Fruit fly (Drosophila melanogaster) whole organism, pupa: ENCODE data around the gene PolrMT.

ENCODE experiments used
- CG10348 ChIP-seq: fragments of 200-800 bp; sonication (Bioruptor generic); IDR thresholded peaks from 2 replicates; pipeline ENCODE4 v1.3.6; 2022; ENCODE audit warnings: missing biosample characterization, missing genetic modification characterization
- CG12605 ChIP-seq: fragments of 200-800 bp; sonication (Bioruptor generic); IDR thresholded peaks from 2 replicates; pipeline ENCODE4 v1.3.6; 2022; ENCODE audit warnings: missing biosample characterization, missing genetic modification characterization
- CG13204 ChIP-seq: fragments of 200-800 bp; sonication (Bioruptor generic); optimal IDR thresholded peaks from 2 replicates; lab custom pipeline; 2018; ENCODE audit warnings: missing biosample characterization, mild to moderate bottlenecking, missing genetic modification characterization, moderate library complexity
- CG14655 ChIP-seq: fragments of 200-800 bp; sonication (Bioruptor generic); optimal IDR thresholded peaks from 3 replicates; lab custom pipeline; 2017; ENCODE audit warnings: mild to moderate bottlenecking, missing biosample characterization, missing genetic modification reagents, missing genetic modification characterization
- CG15710 ChIP-seq: fragments of 200-800 bp; sonication (Bioruptor generic); optimal IDR thresholded peaks from 2 replicates; lab custom pipeline; 2018; ENCODE audit warnings: missing biosample characterization, mild to moderate bottlenecking, missing genetic modification characterization, moderate library complexity
- CG17806 ChIP-seq: fragments of 200-800 bp; sonication (Bioruptor generic); optimal IDR thresholded peaks from 2 replicates; lab custom pipeline; 2018; ENCODE audit warnings: missing biosample characterization, mild to moderate bottlenecking, missing genetic modification characterization, moderate library complexity
- CG32121 ChIP-seq: fragments of 200-800 bp; sonication (Bioruptor generic); IDR thresholded peaks from 2 replicates; pipeline ENCODE4 v1.3.6; 2022; ENCODE audit warnings: missing biosample characterization, missing genetic modification characterization
- CG34367 ChIP-seq: fragments of 200-800 bp; sonication (Bioruptor generic); optimal IDR thresholded peaks from 2 replicates; lab custom pipeline; 2018; ENCODE audit warnings: missing biosample characterization, mild to moderate bottlenecking, missing genetic modification characterization
- CG4496 ChIP-seq: fragments of 200-800 bp; sonication (Bioruptor generic); IDR thresholded peaks from 3 replicates; pipeline ENCODE4 v1.3.6; 2022; ENCODE audit warnings: missing biosample characterization, missing genetic modification characterization
- CG8159 ChIP-seq: fragments of 200-800 bp; sonication (Bioruptor generic); optimal IDR thresholded peaks from 3 replicates; lab custom pipeline; 2018; ENCODE audit warnings: missing biosample characterization, mild to moderate bottlenecking, missing genetic modification characterization, moderate library complexity
- CG8301 ChIP-seq: fragments of 200-800 bp; sonication (Bioruptor generic); optimal IDR thresholded peaks from 2 replicates; lab custom pipeline; 2018; ENCODE audit warnings: missing biosample characterization, mild to moderate bottlenecking, missing genetic modification characterization
- CG9948 ChIP-seq: fragments of 200-800 bp; sonication (Bioruptor generic); optimal IDR thresholded peaks from 2 replicates; lab custom pipeline; 2018; ENCODE audit warnings: missing biosample characterization, mild to moderate bottlenecking, missing genetic modification characterization, moderate library complexity
- D1 ChIP-seq: fragments of 200-800 bp; sonication (Bioruptor generic); optimal IDR thresholded peaks from 2 replicates; lab custom pipeline; 2018; ENCODE audit warnings: missing biosample characterization, mild to moderate bottlenecking, missing genetic modification characterization, moderate library complexity
- EcR ChIP-seq: fragments of 200-800 bp; sonication (Bioruptor generic); optimal IDR thresholded peaks from 3 replicates; lab custom pipeline; 2019; ENCODE audit warnings: missing biosample characterization, missing genetic modification characterization, mild to moderate bottlenecking, moderate library complexity, missing genetic modification reagents
- Ets98B ChIP-seq: fragments of 200-800 bp; sonication (Bioruptor generic); IDR thresholded peaks from 2 replicates; pipeline ENCODE4 v1.3.6; 2022; ENCODE audit warnings: missing biosample characterization, missing genetic modification characterization
- Pif1A ChIP-seq: fragments of 200-800 bp; sonication (Bioruptor generic); optimal IDR thresholded peaks from 3 replicates; lab custom pipeline; 2016; ENCODE audit warnings: missing biosample characterization, missing genetic modification characterization
- Pif1B ChIP-seq: fragments of 200-800 bp; sonication (Bioruptor generic); optimal IDR thresholded peaks from 3 replicates; lab custom pipeline; 2016; ENCODE audit warnings: missing biosample characterization, missing genetic modification characterization
- Snoo ChIP-seq: fragments of 200-800 bp; sonication (Bioruptor generic); optimal IDR thresholded peaks from 3 replicates; lab custom pipeline; 2017; ENCODE audit warnings: missing biosample characterization, mild to moderate bottlenecking, missing genetic modification characterization, inconsistent platforms
- fd96Ca ChIP-seq: fragments of 200-800 bp; sonication (Bioruptor generic); IDR thresholded peaks from 3 replicates; pipeline ENCODE4 v1.3.6; 2022; ENCODE audit warnings: missing biosample characterization, missing genetic modification characterization
- gl ChIP-seq: fragments of 200-800 bp; sonication (Bioruptor generic); optimal IDR thresholded peaks from 2 replicates; lab custom pipeline; 2018; ENCODE audit warnings: missing biosample characterization, mild to moderate bottlenecking, missing genetic modification characterization
- rn ChIP-seq: fragments of 200-800 bp; sonication (Bioruptor generic); IDR thresholded peaks from 2 replicates; pipeline ENCODE4 v1.3.6; 2022; ENCODE audit warnings: missing biosample characterization, missing genetic modification characterization

PolrMT gene

DNA sequence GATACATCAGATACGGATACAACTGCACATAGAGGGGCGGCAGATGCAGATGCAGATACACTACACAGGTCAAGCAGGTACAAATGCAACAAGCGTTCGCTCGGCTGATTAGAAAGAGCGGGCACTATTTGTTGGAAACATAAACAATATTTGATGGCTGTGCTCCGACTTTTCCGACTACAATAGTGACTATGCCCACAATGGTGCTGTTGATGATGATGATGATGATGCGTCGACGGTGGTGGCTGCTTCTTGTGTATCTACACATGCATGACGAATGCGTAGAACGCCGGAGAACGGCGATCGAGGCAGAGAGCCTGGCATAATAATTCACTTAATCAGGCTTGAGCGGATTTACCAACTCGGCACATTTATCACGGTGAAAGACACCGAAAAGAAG is 40.2 kb downstream of the PolrMT start:
- TF ChIP-seq Pif1A (GFP tag; lab: Kevin White, UChicago) (no peak), rn (GFP tag; lab: Robert Waterston, UW) (no peak), EcR (GFP tag; lab: Kevin White, UChicago) (no peak), CG34367 (tag; lab: Kevin White, UChicago) (no peak), CG8159 (tag; lab: Kevin White, UChicago) (no peak), Ets98B (GFP tag; lab: Robert Waterston, UW) (no peak), gl (tag; lab: Kevin White, UChicago) (no peak), CG14655 (GFP tag; lab: Kevin White, UChicago) (no peak), Pif1B (no peak), CG4496 (no peak), Snoo (no peak), CG9948 (tag; lab: Kevin White, UChicago) (no peak), CG17806 (no peak), D1 (tag; lab: Kevin White, UChicago) (no peak), CG10348 (GFP tag; lab: Robert Waterston, UW) (no peak), CG32121 (GFP tag; lab: Robert Waterston, UW) (no peak), CG13204 (GFP tag; lab: Kevin White, UChicago) (no peak), fd96Ca (GFP tag; lab: Robert Waterston, UW) (no peak), CG8301 (tag; lab: Kevin White, UChicago) (no peak), CG12605 (GFP tag; lab: Robert Waterston, UW) (no peak)

DNA sequence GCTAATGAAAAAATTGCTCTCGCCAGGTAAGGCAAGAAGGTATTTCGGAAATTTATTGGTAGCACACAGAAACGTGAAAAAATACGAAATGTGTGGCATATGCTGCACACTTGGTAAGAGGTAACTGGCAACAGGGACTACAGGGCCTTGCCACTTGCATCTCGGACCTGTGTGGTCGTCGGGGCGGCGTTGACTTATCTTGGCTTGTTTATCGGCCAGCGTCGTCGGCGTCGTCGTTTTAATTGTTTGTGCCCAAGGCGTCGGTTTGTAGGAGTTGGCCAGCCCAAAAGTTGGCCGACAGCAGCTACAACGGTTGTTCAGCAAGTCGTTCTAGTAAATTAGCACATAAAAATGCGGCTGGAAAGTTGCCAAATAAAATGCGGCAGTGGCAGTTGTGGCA is 41.8 kb downstream of the PolrMT start:
- no peak for TF ChIP-seq gl (tag; lab: Kevin White, UChicago)
- no peak for TF ChIP-seq Pif1A (GFP tag; lab: Kevin White, UChicago)
- no peak for TF ChIP-seq Ets98B (GFP tag; lab: Robert Waterston, UW)
- no peak for TF ChIP-seq Pif1B
- no peak for TF ChIP-seq fd96Ca (GFP tag; lab: Robert Waterston, UW)
- no peak for TF ChIP-seq CG8301 (tag; lab: Kevin White, UChicago)
- TF ChIP-seq Snoo = no peak
- TF ChIP-seq CG8159 (tag; lab: Kevin White, UChicago) = no peak
- TF ChIP-seq CG13204 (GFP tag; lab: Kevin White, UChicago) = no peak
- TF ChIP-seq CG15710 (tag; lab: Kevin White, UChicago) = no peak
- no peak for TF ChIP-seq EcR (GFP tag; lab: Kevin White, UChicago)
- no peak for TF ChIP-seq CG17806
- no peak for TF ChIP-seq CG9948 (tag; lab: Kevin White, UChicago)
- no peak for TF ChIP-seq CG4496
- no peak for TF ChIP-seq CG34367 (tag; lab: Kevin White, UChicago)
- TF ChIP-seq CG10348 (GFP tag; lab: Robert Waterston, UW) = no peak
- TF ChIP-seq CG14655 (GFP tag; lab: Kevin White, UChicago) = no peak
- no peak for TF ChIP-seq CG32121 (GFP tag; lab: Robert Waterston, UW)
- no peak for TF ChIP-seq D1 (tag; lab: Kevin White, UChicago)

DNA sequence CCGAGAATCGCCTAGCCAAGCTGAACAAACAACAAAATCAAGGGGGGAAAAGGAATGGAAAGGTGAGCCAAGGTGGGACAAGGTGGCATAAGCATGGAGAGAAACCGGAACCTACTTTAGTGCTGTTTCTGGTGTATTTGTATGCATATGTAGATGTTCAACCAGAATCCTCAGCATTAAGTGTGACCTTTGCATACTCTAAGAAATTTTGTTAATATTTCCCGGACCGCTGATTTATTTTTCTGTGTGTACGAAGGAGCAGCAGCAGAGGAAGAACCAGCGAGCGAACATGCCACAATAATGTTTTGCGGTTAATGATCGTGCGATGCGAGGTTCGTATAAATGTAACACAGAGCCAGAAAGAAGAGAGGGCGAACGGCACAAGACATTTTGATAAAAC is 43.1 kb downstream of the PolrMT start:
- TF ChIP-seq CG10348 (GFP tag; lab: Robert Waterston, UW) (no peak), gl (tag; lab: Kevin White, UChicago) (peak; percentile 69), Pif1A (GFP tag; lab: Kevin White, UChicago) (peak; percentile 80), rn (GFP tag; lab: Robert Waterston, UW) (0 out of 2 replicates have a peak, but pooled peaks have one; percentile 4), CG17806 (peak; percentile 84), CG13204 (GFP tag; lab: Kevin White, UChicago) (peak; percentile 60), CG14655 (GFP tag; lab: Kevin White, UChicago) (peak; percentile 81), EcR (GFP tag; lab: Kevin White, UChicago) (peak; percentile 57), fd96Ca (GFP tag; lab: Robert Waterston, UW) (peak; percentile 80), CG15710 (tag; lab: Kevin White, UChicago) (peak; percentile 86), Pif1B (peak; percentile 65), CG9948 (tag; lab: Kevin White, UChicago) (peak; percentile 84), CG4496 (peak; percentile 83), CG32121 (GFP tag; lab: Robert Waterston, UW) (peak; percentile 28; the same call in 1 of the 2 replicates), CG8301 (tag; lab: Kevin White, UChicago) (peak; percentile 71), Snoo (peak; percentile 78), CG34367 (tag; lab: Kevin White, UChicago) (peak; percentile 81), Ets98B (GFP tag; lab: Robert Waterston, UW) (peak; percentile 39), D1 (tag; lab: Kevin White, UChicago) (no peak), CG8159 (tag; lab: Kevin White, UChicago) (peak; percentile 77), CG12605 (GFP tag; lab: Robert Waterston, UW) (peak; percentile 59; the same call in 1 of the 2 replicates)

DNA sequence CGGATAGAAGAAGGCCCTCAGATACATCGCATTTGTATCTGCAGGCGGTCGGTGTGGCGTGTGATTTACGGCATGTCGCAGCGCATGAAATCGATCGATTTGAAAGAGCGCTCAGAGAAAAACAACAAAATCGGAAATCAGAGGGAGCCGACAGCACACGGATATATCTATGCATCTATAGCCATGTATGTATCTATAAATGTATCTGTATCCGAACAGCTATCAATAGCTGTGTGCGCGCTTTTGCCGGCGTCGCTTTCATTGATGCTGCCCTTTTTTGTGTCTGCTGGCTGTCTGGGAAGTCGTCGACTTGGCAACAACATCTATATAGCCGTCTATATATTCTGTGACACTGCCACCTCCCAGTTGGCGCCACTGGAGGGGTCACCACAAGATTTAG is 43.6 kb downstream of the PolrMT start:
- TF ChIP-seq CG13204 (GFP tag; lab: Kevin White, UChicago) (no peak), D1 (tag; lab: Kevin White, UChicago) (no peak), rn (GFP tag; lab: Robert Waterston, UW) (no peak), CG10348 (GFP tag; lab: Robert Waterston, UW) (no peak), CG4496 (no peak), Ets98B (GFP tag; lab: Robert Waterston, UW) (no peak), Pif1A (GFP tag; lab: Kevin White, UChicago) (no peak), CG34367 (tag; lab: Kevin White, UChicago) (no peak), CG9948 (tag; lab: Kevin White, UChicago) (no peak), EcR (GFP tag; lab: Kevin White, UChicago) (no peak)

- TF ChIP-seq Snoo = no peak
- no peak for TF ChIP-seq CG12605 (GFP tag; lab: Robert Waterston, UW)
- TF ChIP-seq Pif1B = no peak
- TF ChIP-seq D1 (tag; lab: Kevin White, UChicago) = no peak
- TF ChIP-seq CG14655 (GFP tag; lab: Kevin White, UChicago) = no peak
- TF ChIP-seq CG13204 (GFP tag; lab: Kevin White, UChicago) = no peak
- no peak for TF ChIP-seq gl (tag; lab: Kevin White, UChicago)
- TF ChIP-seq CG8159 (tag; lab: Kevin White, UChicago) = no peak
- no peak for TF ChIP-seq CG8301 (tag; lab: Kevin White, UChicago)
- TF ChIP-seq CG34367 (tag; lab: Kevin White, UChicago) = no peak
- TF ChIP-seq EcR (GFP tag; lab: Kevin White, UChicago) = no peak
- TF ChIP-seq CG4496 = no peak
- no peak for TF ChIP-seq CG17806
- TF ChIP-seq CG32121 (GFP tag; lab: Robert Waterston, UW) = no peak
- no peak for TF ChIP-seq fd96Ca (GFP tag; lab: Robert Waterston, UW)
- no peak for TF ChIP-seq Pif1A (GFP tag; lab: Kevin White, UChicago)
- no peak for TF ChIP-seq rn (GFP tag; lab: Robert Waterston, UW)
- TF ChIP-seq CG10348 (GFP tag; lab: Robert Waterston, UW) = no peak
- no peak for TF ChIP-seq CG9948 (tag; lab: Kevin White, UChicago)
- TF ChIP-seq Ets98B (GFP tag; lab: Robert Waterston, UW) = no peak
These were observed 44.5 kb downstream of the PolrMT start for dm6 chr2L:1063695-1064094.
